Fruit fly (Drosophila melanogaster) whole organism, prepupa: ENCODE data around the gene cni.

Experiments
- Blimp-1 ChIP-seq: fragments of 200-800 bp; sonication (Bioruptor generic); optimal IDR thresholded peaks from 3 replicates; lab custom pipeline; 2017; ENCODE audit warnings: missing biosample characterization, missing genetic modification characterization, mild to moderate bottlenecking, moderate library complexity, missing genetic modification reagents
- CG10631 ChIP-seq: fragments of 200-800 bp; sonication (Bioruptor generic); optimal IDR thresholded peaks from 2 replicates; lab custom pipeline; 2016; ENCODE audit warnings: missing biosample characterization, missing genetic modification characterization
- CG11294 ChIP-seq: fragments of 200-800 bp; sonication (Bioruptor generic); IDR thresholded peaks from 2 replicates; pipeline ENCODE4 v1.3.6; 2022; ENCODE audit warnings: missing biosample characterization, missing genetic modification characterization
- CG11902 ChIP-seq: fragments of 200-800 bp; sonication (Bioruptor generic); optimal IDR thresholded peaks from 3 replicates; lab custom pipeline; 2016; ENCODE audit warnings: missing biosample characterization, missing genetic modification characterization
- CG15336 ChIP-seq: fragments of 200-800 bp; sonication (Bioruptor generic); IDR thresholded peaks from 2 replicates; pipeline ENCODE4 v1.3.6; 2022; ENCODE audit warnings: missing biosample characterization, missing genetic modification characterization
- CG1621 ChIP-seq: fragments of 200-800 bp; sonication (Bioruptor generic); optimal IDR thresholded peaks from 3 replicates; lab custom pipeline; 2018; ENCODE audit warnings: missing biosample characterization, mild to moderate bottlenecking, missing genetic modification characterization
- CG16779 ChIP-seq: fragments of 200-800 bp; sonication (Bioruptor generic); optimal IDR thresholded peaks from 3 replicates; lab custom pipeline; 2017; ENCODE audit warnings: missing biosample characterization, mild to moderate bottlenecking, missing genetic modification characterization
- CG3032 ChIP-seq: fragments of 200-800 bp; optimal IDR thresholded peaks from 2 replicates; lab custom pipeline; 2019; ENCODE audit warnings: missing biosample characterization, mild to moderate bottlenecking, missing genetic modification characterization, moderate library complexity
- CG31627 ChIP-seq: fragments of 200-800 bp; sonication (Bioruptor generic); optimal IDR thresholded peaks from 3 replicates; lab custom pipeline; 2016; ENCODE audit warnings: missing biosample characterization, missing genetic modification characterization
- CG32006 ChIP-seq: fragments of 200-800 bp; sonication (Bioruptor generic); optimal IDR thresholded peaks from 3 replicates; lab custom pipeline; 2017; ENCODE audit warnings: missing biosample characterization, mild to moderate bottlenecking, missing genetic modification characterization
- CG3919 ChIP-seq: fragments of 200-800 bp; sonication (Bioruptor generic); optimal IDR thresholded peaks from 3 replicates; lab custom pipeline; 2016; ENCODE audit warnings: missing biosample characterization, missing genetic modification characterization
- CG4318 ChIP-seq: fragments of 200-800 bp; sonication (Bioruptor generic); optimal IDR thresholded peaks from 3 replicates; lab custom pipeline; 2017; ENCODE audit warnings: missing biosample characterization, mild to moderate bottlenecking, missing genetic modification characterization
- CG6163 ChIP-seq: fragments of 200-800 bp; sonication (Bioruptor generic); IDR thresholded peaks from 3 replicates; pipeline ENCODE4 v1.3.6; 2022; ENCODE audit warnings: missing biosample characterization, missing genetic modification characterization
- CG6276 ChIP-seq: fragments of 200-800 bp; sonication (Bioruptor generic); optimal IDR thresholded peaks from 2 replicates; lab custom pipeline; 2017; ENCODE audit warnings: missing biosample characterization, mild to moderate bottlenecking, missing genetic modification characterization
- CG6792 ChIP-seq: fragments of 200-800 bp; sonication (Bioruptor generic); optimal IDR thresholded peaks from 3 replicates; lab custom pipeline; 2016; ENCODE audit warnings: missing biosample characterization, missing genetic modification characterization
- CG6854 ChIP-seq: fragments of 200-800 bp; sonication (Bioruptor generic); optimal IDR thresholded peaks from 2 replicates; lab custom pipeline; 2017; ENCODE audit warnings: missing biosample characterization, mild to moderate bottlenecking, missing genetic modification characterization
- CG8319 ChIP-seq: fragments of 200-800 bp; sonication (Bioruptor generic); optimal IDR thresholded peaks from 3 replicates; lab custom pipeline; 2016; ENCODE audit warnings: missing biosample characterization, missing genetic modification characterization
- CG9139 ChIP-seq: fragments of 200-800 bp; sonication (Bioruptor generic); optimal IDR thresholded peaks from 3 replicates; lab custom pipeline; 2017; ENCODE audit warnings: missing biosample characterization, mild to moderate bottlenecking, missing genetic modification characterization
- Eip78C ChIP-seq: fragments of 200-800 bp; sonication (Bioruptor generic); peaks from one replicate; lab custom pipeline; 2016; ENCODE audit warnings: missing biosample characterization, missing genetic modification characterization
- Eip93F ChIP-seq: fragments of 200-800 bp; sonication (Bioruptor generic); optimal IDR thresholded peaks from 2 replicates; lab custom pipeline; 2016; ENCODE audit warnings: missing biosample characterization, mild to moderate bottlenecking, missing genetic modification characterization
- Ets21C ChIP-seq: fragments of 200-800 bp; sonication (Bioruptor generic); optimal IDR thresholded peaks from 3 replicates; lab custom pipeline; 2016; ENCODE audit warnings: missing biosample characterization, missing genetic modification characterization
- Hr39 ChIP-seq: fragments of 200-800 bp; sonication (Bioruptor generic); optimal IDR thresholded peaks from 2 replicates; lab custom pipeline; 2016; ENCODE audit warnings: missing biosample characterization, missing genetic modification characterization
- Hr4 ChIP-seq: fragments of 200-800 bp; sonication (Bioruptor generic); optimal IDR thresholded peaks from 3 replicates; lab custom pipeline; 2016; ENCODE audit warnings: missing biosample characterization, missing genetic modification characterization
- Lpt ChIP-seq: fragments of 200-800 bp; sonication (Bioruptor generic); optimal IDR thresholded peaks from 3 replicates; lab custom pipeline; 2016; ENCODE audit warnings: missing biosample characterization, missing genetic modification characterization
- Met ChIP-seq: fragments of 200-800 bp; sonication (Bioruptor generic); optimal IDR thresholded peaks from 3 replicates; lab custom pipeline; 2016; ENCODE audit warnings: missing biosample characterization, missing genetic modification characterization
- OdsH ChIP-seq: fragments of 200-800 bp; sonication (Bioruptor generic); optimal IDR thresholded peaks from 3 replicates; lab custom pipeline; 2016; ENCODE audit warnings: missing biosample characterization, missing genetic modification characterization
- Smox ChIP-seq: fragments of 200-800 bp; sonication (Bioruptor generic); optimal IDR thresholded peaks from 3 replicates; lab custom pipeline; 2016; ENCODE audit warnings: missing biosample characterization, missing genetic modification characterization
- Sox102F ChIP-seq: fragments of 200-800 bp; sonication (Bioruptor generic); optimal IDR thresholded peaks from 2 replicates; lab custom pipeline; 2016; ENCODE audit warnings: missing biosample characterization, mild to moderate bottlenecking, missing genetic modification characterization
- Sox14 ChIP-seq: fragments of 200-800 bp; sonication (Bioruptor generic); optimal IDR thresholded peaks from 3 replicates; lab custom pipeline; 2016; ENCODE audit warnings: missing biosample characterization, missing genetic modification characterization
- Sox15 ChIP-seq: fragments of 200-800 bp; sonication (Bioruptor generic); optimal IDR thresholded peaks from 3 replicates; lab custom pipeline; 2016; ENCODE audit warnings: missing biosample characterization, missing genetic modification characterization
- achi ChIP-seq: fragments of 200-800 bp; sonication (Bioruptor generic); optimal IDR thresholded peaks from 3 replicates; lab custom pipeline; 2016; ENCODE audit warnings: missing biosample characterization, missing genetic modification characterization
- acj6 ChIP-seq: fragments of 200-800 bp; sonication (Bioruptor generic); optimal IDR thresholded peaks from 3 replicates; lab custom pipeline; 2016; ENCODE audit warnings: missing biosample characterization, missing genetic modification characterization
- cyc ChIP-seq: fragments of 200-800 bp; sonication (Bioruptor generic); optimal IDR thresholded peaks from 3 replicates; lab custom pipeline; 2016; ENCODE audit warnings: missing biosample characterization, missing genetic modification characterization
- dac ChIP-seq: fragments of 200-800 bp; sonication (Bioruptor generic); optimal IDR thresholded peaks from 2 replicates; lab custom pipeline; 2017; ENCODE audit warnings: missing biosample characterization, mild to moderate bottlenecking, missing genetic modification characterization
- eg ChIP-seq: fragments of 200-800 bp; sonication (Bioruptor generic); IDR thresholded peaks from 3 replicates; pipeline ENCODE4 v1.3.6; 2022; ENCODE audit warnings: missing biosample characterization, missing genetic modification characterization
- esn ChIP-seq: fragments of 200-800 bp; sonication (Bioruptor generic); optimal IDR thresholded peaks from 2 replicates; lab custom pipeline; 2016; ENCODE audit warnings: missing biosample characterization, mild to moderate bottlenecking, missing genetic modification characterization, moderate library complexity
- fd85E ChIP-seq: fragments of 200-800 bp; sonication (Bioruptor generic); optimal IDR thresholded peaks from 3 replicates; lab custom pipeline; 2016; ENCODE audit warnings: missing biosample characterization, missing genetic modification characterization
- fkh ChIP-seq: fragments of 200-800 bp; sonication (Bioruptor generic); optimal IDR thresholded peaks from 3 replicates; lab custom pipeline; 2017; ENCODE audit warnings: missing biosample characterization, mild to moderate bottlenecking, missing genetic modification characterization, moderate library complexity
- lz ChIP-seq: fragments of 200-800 bp; sonication (Bioruptor generic); optimal IDR thresholded peaks from 3 replicates; lab custom pipeline; 2016; ENCODE audit warnings: missing biosample characterization, missing genetic modification characterization
- net ChIP-seq: fragments of 200-800 bp; sonication (Bioruptor generic); optimal IDR thresholded peaks from 3 replicates; lab custom pipeline; 2016; ENCODE audit warnings: missing biosample characterization, missing genetic modification characterization
- pdm3 ChIP-seq: fragments of 200-800 bp; sonication (Bioruptor generic); optimal IDR thresholded peaks from 3 replicates; lab custom pipeline; 2016; ENCODE audit warnings: missing biosample characterization, missing genetic modification characterization
- svp ChIP-seq: fragments of 200-800 bp; sonication (Bioruptor generic); peaks from one replicate; lab custom pipeline; 2016; ENCODE audit warnings: missing biosample characterization, missing genetic modification characterization
- topi ChIP-seq: fragments of 200-800 bp; sonication (Bioruptor generic); optimal IDR thresholded peaks from 3 replicates; lab custom pipeline; 2016; ENCODE audit warnings: missing biosample characterization, missing genetic modification characterization

Gene cni

dm6 chr2L:16271486-16271806, 39.1 kb downstream of the cni start (continued):
- TF ChIP-seq lz (GFP tag; lab: Kevin White, UChicago) (no peak), topi (GFP tag; lab: Kevin White, UChicago) (no peak), CG11294 (GFP tag; lab: Robert Waterston, UW) (no peak), CG9139 (GFP tag; lab: Kevin White, UChicago) (no peak), Blimp-1 (GFP tag; lab: Kevin White, UChicago) (no peak), CG16779 (peak; percentile 0)

DNA sequence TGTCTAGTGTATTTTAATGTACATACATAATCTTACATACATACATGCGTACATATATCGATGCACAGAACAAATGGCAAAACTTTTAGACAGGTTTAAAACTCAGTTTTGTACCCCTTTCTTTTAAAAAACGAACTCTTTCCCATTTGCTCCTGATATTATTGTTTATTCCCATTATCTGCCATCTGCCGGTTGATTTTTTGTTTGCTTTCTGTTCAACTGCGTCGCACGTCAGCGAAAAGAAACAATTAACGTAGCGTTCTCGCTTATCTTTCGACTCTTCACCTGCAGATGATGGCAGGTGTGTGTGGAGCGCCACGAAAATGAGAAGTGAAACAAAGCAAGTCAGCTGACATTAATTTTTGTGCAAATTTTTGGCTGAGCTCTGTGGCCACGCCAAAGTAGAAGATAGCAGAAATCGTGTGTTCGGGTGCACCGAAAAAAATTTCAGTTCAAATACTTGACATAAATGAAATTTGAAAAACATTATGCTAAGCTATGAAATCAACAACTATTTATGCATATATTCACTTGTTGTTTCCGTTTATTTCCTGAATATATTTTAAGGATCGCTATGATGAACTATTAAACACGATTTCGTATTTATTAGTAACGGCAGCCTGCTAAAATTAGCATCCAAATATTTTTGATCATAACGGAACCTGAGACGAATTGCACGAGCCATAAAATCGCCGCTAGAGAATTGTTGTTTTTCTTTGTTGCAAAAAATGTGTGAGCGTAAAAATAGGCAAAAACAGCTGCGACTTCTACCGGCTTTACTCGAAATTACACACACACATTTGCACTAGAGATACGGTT, 39.6 kb downstream of the cni start:
- TF ChIP-seq CG32006 (GFP tag; lab: Kevin White, UChicago): peak; percentile 69
- TF ChIP-seq Smox (GFP tag; lab: Kevin White, UChicago): no peak
- TF ChIP-seq Eip78C (GFP tag; lab: Kevin White, UChicago): peak; percentile 53
- peak; percentile 27 for TF ChIP-seq cyc
- no peak for TF ChIP-seq CG8319 (GFP tag; lab: Kevin White, UChicago)
- peak; percentile 41 for TF ChIP-seq CG31627 (GFP tag; lab: Kevin White, UChicago)
- peak; percentile 13 for TF ChIP-seq pdm3 (GFP tag; lab: Kevin White, UChicago)
- TF ChIP-seq net (GFP tag; lab: Kevin White, UChicago): no peak
- TF ChIP-seq Sox102F: no peak
- no peak for TF ChIP-seq CG11294 (GFP tag; lab: Robert Waterston, UW)
- peak; percentile 8 for TF ChIP-seq CG3919 (GFP tag; lab: Kevin White, UChicago)
- TF ChIP-seq acj6 (GFP tag; lab: Kevin White, UChicago): peak; percentile 30
- no peak for TF ChIP-seq Sox14 (GFP tag; lab: Kevin White, UChicago)
- TF ChIP-seq fd85E (GFP tag; lab: Kevin White, UChicago): no peak
- peak; percentile 58 for TF ChIP-seq CG6276
- TF ChIP-seq esn (GFP tag; lab: Kevin White, UChicago): peak; percentile 50
- TF ChIP-seq OdsH (GFP tag; lab: Kevin White, UChicago): peak; percentile 30
- peak; percentile 20 for TF ChIP-seq Eip93F
- TF ChIP-seq fkh (GFP tag; lab: Kevin White, UChicago): peak; percentile 50
- peak; percentile 34 for TF ChIP-seq achi (GFP tag; lab: Kevin White, UChicago)
- TF ChIP-seq lz (GFP tag; lab: Kevin White, UChicago): peak; percentile 8
- peak; percentile 15 for TF ChIP-seq Met (GFP tag; lab: Kevin White, UChicago)
- peak; percentile 22 for TF ChIP-seq CG10631
- TF ChIP-seq topi (GFP tag; lab: Kevin White, UChicago): peak; percentile 41
- peak; percentile 44 for TF ChIP-seq Hr4 (GFP tag; lab: Kevin White, UChicago)

DNA sequence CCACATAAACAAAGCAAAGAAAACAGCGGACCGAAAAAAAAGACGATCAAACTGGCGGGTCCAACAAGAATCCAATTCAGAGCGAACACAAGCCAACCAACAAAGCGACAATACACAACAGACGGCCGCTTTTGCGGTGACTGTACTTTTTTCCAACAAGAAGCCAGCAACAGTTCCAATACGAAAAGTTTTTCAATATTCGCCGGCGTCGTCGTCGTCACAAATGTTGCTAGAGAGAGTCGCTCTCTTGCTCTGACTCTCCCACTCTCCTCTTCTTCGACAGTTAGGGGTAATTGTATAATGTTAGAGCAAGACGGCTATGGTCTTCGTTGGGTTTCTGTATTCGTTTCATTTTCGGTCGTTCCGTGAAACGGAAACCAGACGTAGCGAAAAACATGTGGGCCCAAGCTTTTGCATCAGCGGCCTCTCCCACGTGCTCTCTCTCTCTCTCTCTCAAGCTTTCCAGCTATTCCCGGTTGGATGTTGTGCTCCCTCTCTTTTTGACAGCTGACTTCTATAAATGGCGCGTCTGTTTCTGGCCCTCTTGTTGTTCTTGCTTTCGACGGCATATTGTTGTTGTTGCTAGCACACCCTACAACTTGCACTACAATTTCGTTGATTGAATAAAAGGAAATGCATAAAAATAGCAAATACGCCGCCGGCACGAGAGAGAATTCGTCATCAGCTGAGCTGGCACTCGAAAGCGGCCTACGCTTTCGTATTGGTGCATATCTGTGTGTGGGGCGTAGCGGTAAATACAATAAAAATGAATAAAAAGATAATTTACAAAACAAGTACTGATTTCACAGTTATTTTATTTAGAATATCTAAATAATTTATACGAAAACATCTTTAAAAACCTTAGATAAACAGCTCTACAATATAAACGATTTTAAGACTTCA, 41.0 kb downstream of the cni start:
- TF ChIP-seq Sox15 (no peak), CG6163 (no peak), cyc (peak; percentile 21), CG11902 (GFP tag; lab: Kevin White, UChicago) (no peak), Blimp-1 (GFP tag; lab: Kevin White, UChicago) (peak; percentile 67), lz (GFP tag; lab: Kevin White, UChicago) (peak; percentile 51), topi (GFP tag; lab: Kevin White, UChicago) (peak; percentile 73), dac (no peak), CG4318 (GFP tag; lab: Kevin White, UChicago) (no peak), CG32006 (GFP tag; lab: Kevin White, UChicago) (peak; percentile 2), svp (GFP tag; lab: Kevin White, UChicago) (no peak), achi (GFP tag; lab: Kevin White, UChicago) (peak; percentile 65), CG6792 (GFP tag; lab: Kevin White, UChicago) (peak; percentile 74), CG11294 (GFP tag; lab: Robert Waterston, UW) (no peak), CG16779 (peak; percentile 79), eg (no peak), CG15336 (GFP tag; lab: Robert Waterston, UW) (no peak), CG10631 (no peak), pdm3 (GFP tag; lab: Kevin White, UChicago) (peak; percentile 31), net (GFP tag; lab: Kevin White, UChicago) (peak; percentile 52), CG6854 (GFP tag; lab: Kevin White, UChicago) (peak; percentile 96), acj6 (GFP tag; lab: Kevin White, UChicago) (peak; percentile 34), Lpt (GFP tag; lab: Kevin White, UChicago) (peak; percentile 79), Ets21C (GFP tag; lab: Kevin White, UChicago) (no peak), Hr39 (GFP tag; lab: Kevin White, UChicago) (no peak), CG8319 (GFP tag; lab: Kevin White, UChicago) (peak; percentile 64), CG1621 (tag; lab: Kevin White, UChicago) (peak; percentile 70), Sox102F (peak; percentile 78), CG6276 (peak; percentile 70), CG3032 (peak; percentile 32)
